Worm (Caenorhabditis elegans) whole organism, L2 larva: Measurements from ENCODE around the gene glct-6.

ENCODE experiments used
- C34F6.9 ChIP-seq: fragments of 150-350 bp; optimal IDR thresholded peaks from 2 replicates; lab custom pipeline; 2014; ENCODE audit warnings: missing biosample characterization, missing genetic modification characterization
- F13H6.1 ChIP-seq: sonication (generic microtip); optimal IDR thresholded peaks from 2 replicates; lab custom pipeline; 2016; ENCODE audit warnings: missing genetic modification characterization, missing compliant biosample characterization
- Y55F3AM.14 ChIP-seq: fragments of 200-800 bp; sonication (Bioruptor generic); optimal IDR thresholded peaks from 2 replicates; lab custom pipeline; 2018; ENCODE audit warnings: mild to moderate bottlenecking, missing genetic modification characterization, missing compliant biosample characterization
- ZK546.5 ChIP-seq: sonication (generic microtip); optimal IDR thresholded peaks from 2 replicates; lab custom pipeline; 2017; ENCODE audit warnings: missing biosample characterization, missing genetic modification characterization
- ama-1 ChIP-seq: fragments of 150-350 bp; optimal IDR thresholded peaks from 2 replicates; lab custom pipeline; 2018; ENCODE audit warnings: inconsistent platforms
- ceh-82 ChIP-seq: fragments of 150-350 bp; optimal IDR thresholded peaks from 2 replicates; lab custom pipeline; 2014; ENCODE audit warnings: missing biosample characterization, missing genetic modification characterization
- crh-2 ChIP-seq: sonication (generic microtip); optimal IDR thresholded peaks from 2 replicates; lab custom pipeline; 2017; ENCODE audit warnings: missing biosample characterization, missing genetic modification characterization
- dmd-4 ChIP-seq: sonication (generic microtip); optimal IDR thresholded peaks from 2 replicates; lab custom pipeline; 2017; ENCODE audit warnings: missing biosample characterization, missing genetic modification characterization
- elt-3 ChIP-seq: sonication (generic microtip); optimal IDR thresholded peaks from 2 replicates; lab custom pipeline; 2017; ENCODE audit warnings: missing biosample characterization, missing genetic modification characterization
- gmeb-1 ChIP-seq: fragments of 150-350 bp; optimal IDR thresholded peaks from 2 replicates; lab custom pipeline; 2014; ENCODE audit warnings: missing biosample characterization, missing genetic modification characterization
- lin-39 ChIP-seq: fragments of 150-350 bp; optimal IDR thresholded peaks from 2 replicates; lab custom pipeline; 2014; ENCODE audit warnings: missing biosample characterization, missing genetic modification reagents, missing genetic modification characterization
- mab-5 ChIP-seq: fragments of 150-350 bp; optimal IDR thresholded peaks from 2 replicates; lab custom pipeline; 2014; ENCODE audit warnings: missing biosample characterization, missing genetic modification characterization
- mdl-1 ChIP-seq, 2 experiments: fragments of 150-350 bp in 1 of 2; sonication (generic microtip) in 1 of 2; optimal IDR thresholded peaks; 2 replicates each; lab custom pipeline; 2017; ENCODE audit warnings: missing biosample characterization in 2 of 2, missing genetic modification characterization in 2 of 2
- nhr-10 ChIP-seq: sonication (generic microtip); optimal IDR thresholded peaks from 2 replicates; lab custom pipeline; 2017; ENCODE audit warnings: missing biosample characterization, missing genetic modification characterization
- nhr-11 ChIP-seq: fragments of 150-350 bp; optimal IDR thresholded peaks from 2 replicates; lab custom pipeline; 2014; ENCODE audit warnings: missing biosample characterization, missing genetic modification characterization
- nhr-12 ChIP-seq: fragments of 150-350 bp; optimal IDR thresholded peaks from 2 replicates; lab custom pipeline; 2014; ENCODE audit warnings: missing biosample characterization, missing genetic modification characterization
- nhr-129 ChIP-seq: fragments of 150-350 bp; optimal IDR thresholded peaks from 2 replicates; lab custom pipeline; 2014; ENCODE audit warnings: missing biosample characterization, missing genetic modification characterization
- nhr-23 ChIP-seq: fragments of 150-350 bp; optimal IDR thresholded peaks from 2 replicates; lab custom pipeline; 2014; ENCODE audit warnings: missing biosample characterization, missing genetic modification reagents, missing genetic modification characterization
- nhr-237 ChIP-seq: fragments of 150-350 bp; optimal IDR thresholded peaks from 2 replicates; lab custom pipeline; 2014; ENCODE audit warnings: missing biosample characterization, missing genetic modification characterization
- nhr-25 ChIP-seq: fragments of 150-350 bp; sonication (generic microtip); optimal IDR thresholded peaks from 3 replicates; lab custom pipeline; 2014; ENCODE audit warnings: missing biosample characterization, missing genetic modification characterization
- nhr-6 ChIP-seq: fragments of 150-350 bp; optimal IDR thresholded peaks from 2 replicates; lab custom pipeline; 2014; ENCODE audit warnings: missing biosample characterization, missing genetic modification characterization
- peb-1 ChIP-seq: fragments of 150-350 bp; optimal IDR thresholded peaks from 2 replicates; lab custom pipeline; 2014; ENCODE audit warnings: missing biosample characterization, missing genetic modification characterization
- skn-1 ChIP-seq: sonication (generic microtip); optimal IDR thresholded peaks from 2 replicates; lab custom pipeline; 2017; ENCODE audit warnings: missing biosample characterization, missing genetic modification characterization
- sma-3 ChIP-seq: sonication (generic microtip); optimal IDR thresholded peaks from 2 replicates; lab custom pipeline; 2016; ENCODE audit warnings: missing genetic modification reagents, missing genetic modification characterization, missing compliant biosample characterization
- sma-9 ChIP-seq, 2 experiments: fragments of 150-350 bp in 1 of 2; sonication (generic microtip) in 1 of 2; optimal IDR thresholded peaks; 2 replicates each; lab custom pipeline; 2014 to 2016; ENCODE audit warnings: missing genetic modification characterization in 2 of 2, mild to moderate bottlenecking in 1 of 2, missing biosample characterization in 1 of 2, missing compliant biosample characterization in 1 of 2, missing genetic modification reagents in 1 of 2, moderate library complexity in 1 of 2
- snpc-4 ChIP-seq: fragments of 150-350 bp; optimal IDR thresholded peaks from 2 replicates; lab custom pipeline; 2014; ENCODE audit warnings: missing biosample characterization, missing genetic modification characterization
- unc-39 ChIP-seq: fragments of 150-350 bp; optimal IDR thresholded peaks from 2 replicates; lab custom pipeline; 2014; ENCODE audit warnings: missing biosample characterization, missing genetic modification characterization
- unc-55 ChIP-seq: fragments of 150-350 bp; sonication (generic microtip); optimal IDR thresholded peaks from 3 replicates; lab custom pipeline; 2014; ENCODE audit warnings: missing biosample characterization, missing genetic modification reagents, missing genetic modification characterization
- unc-62 ChIP-seq: fragments of 150-350 bp; optimal IDR thresholded peaks from 2 replicates; lab custom pipeline; 2014; ENCODE audit warnings: missing biosample characterization, missing genetic modification reagents, missing genetic modification characterization
- zag-1 ChIP-seq: fragments of 150-350 bp; optimal IDR thresholded peaks from 2 replicates; lab custom pipeline; 2014; ENCODE audit warnings: missing biosample characterization, missing genetic modification characterization
- ztf-1 ChIP-seq: fragments of 200-800 bp; sonication (Bioruptor generic); conservative IDR thresholded peaks from 2 replicates; pipeline ENCODE4 v1.3.6; 2022; ENCODE audit warnings: missing genetic modification characterization, missing compliant biosample characterization
- ztf-11 ChIP-seq: sonication (generic microtip); optimal IDR thresholded peaks from 2 replicates; lab custom pipeline; 2017; ENCODE audit warnings: missing biosample characterization, missing genetic modification characterization
- ztf-4 ChIP-seq: fragments of 150-350 bp; optimal IDR thresholded peaks from 2 replicates; lab custom pipeline; 2014; ENCODE audit warnings: missing biosample characterization, missing genetic modification characterization

glct-6 gene

DNA sequence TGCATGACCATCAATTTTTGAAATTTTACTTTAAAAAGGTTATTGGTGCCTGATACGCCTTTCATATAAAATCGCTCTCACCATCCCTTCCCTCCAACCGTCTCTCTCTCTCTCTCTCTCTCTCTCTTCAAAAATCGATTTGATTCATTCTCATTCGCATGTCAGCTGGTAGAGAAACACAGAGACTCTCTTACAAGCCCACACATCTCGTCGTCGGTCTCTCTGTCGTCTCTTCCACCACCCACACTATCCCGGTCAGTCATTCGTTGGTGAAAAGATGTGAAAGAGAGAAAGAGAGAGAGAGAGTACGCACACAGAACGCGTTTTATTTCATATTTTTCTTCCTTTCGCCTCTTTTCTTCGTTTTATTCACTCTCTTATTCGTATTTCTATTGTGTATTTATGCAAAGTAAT is 41.6 kb upstream of the glct-6 start (continued):
- peak; percentile 87 for TF ChIP-seq crh-2 (tag; lab: Kevin White, UChicago)
- no peak for TF ChIP-seq ceh-82 (tag; lab: Kevin White, UChicago)
- peak; percentile 1 for TF ChIP-seq zag-1 (tag; lab: Kevin White, UChicago)
- TF ChIP-seq ama-1 (lab: Kevin White, UChicago): peak; percentile 48
- peak in 1 of 2 experiments; percentile 61 for TF ChIP-seq mdl-1 (tag; optimal IDR thresholded peaks at IDR 0.05; lab: Kevin White, UChicago)

DNA sequence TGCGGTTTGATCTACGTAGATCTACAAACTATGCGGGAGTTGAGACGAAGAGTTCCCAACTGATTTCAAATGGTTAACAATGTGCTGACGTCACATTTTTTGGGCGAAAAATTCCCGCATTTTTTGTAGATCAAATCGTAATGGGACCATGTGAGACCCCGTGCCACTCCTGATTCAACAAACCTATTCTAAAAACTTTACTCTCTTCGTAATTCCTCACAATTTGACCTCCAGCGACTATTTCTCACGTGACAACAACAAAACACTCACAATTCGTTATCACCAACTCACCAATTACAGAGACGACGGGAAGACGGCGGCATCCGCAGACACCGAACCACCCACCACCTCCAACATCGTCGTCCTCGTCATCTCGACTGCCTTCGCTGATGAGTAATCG is 40.3 kb upstream of the glct-6 start, which contains the start of gene siah-1:
TSS of gene siah-1 (plus strand) at position 301 of the 400 bp plus-strand sequence.
- TF ChIP-seq mdl-1 (tag; optimal IDR thresholded peaks at IDR 0.05; lab: Kevin White, UChicago) (no peak), ztf-4 (tag; lab: Kevin White, UChicago) (no peak), nhr-237 (tag; lab: Kevin White, UChicago) (no peak), nhr-6 (no peak), nhr-10 (tag; lab: Kevin White, UChicago) (no peak), snpc-4 (tag; lab: Kevin White, UChicago) (no peak), Y55F3AM.14 (GFP tag; lab: Kevin White, UChicago) (no peak), sma-3 (no peak), crh-2 (tag; lab: Kevin White, UChicago) (no peak), ztf-1 (no peak), unc-55 (GFP tag; lab: Kevin White, UChicago) (no peak), ama-1 (lab: Kevin White, UChicago) (no peak), ZK546.5 (tag; lab: Kevin White, UChicago) (no peak), nhr-129 (no peak), dmd-4 (tag; lab: Kevin White, UChicago) (no peak), C34F6.9 (no peak)

DNA sequence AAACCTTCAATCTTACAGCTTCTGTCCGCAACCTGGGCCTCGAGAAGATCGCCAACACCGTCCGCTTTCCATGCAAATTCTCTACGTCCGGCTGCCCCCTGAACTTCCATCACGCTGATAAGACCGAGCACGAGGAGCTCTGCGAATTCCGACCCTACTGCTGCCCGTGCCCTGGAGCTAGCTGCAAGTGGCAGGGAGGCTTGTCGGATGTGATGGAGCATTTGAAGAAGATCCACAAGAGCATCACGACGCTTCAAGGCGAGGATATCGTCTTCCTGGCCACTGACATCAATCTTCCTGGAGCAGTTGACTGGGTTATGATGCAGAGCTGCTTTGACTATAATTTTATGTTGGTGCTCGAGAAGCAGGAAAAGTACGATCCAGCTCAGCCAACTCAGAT is 38.2 kb upstream of the glct-6 start:
- TF ChIP-seq sma-9 (GFP tag; optimal IDR thresholded peaks at IDR 0.05; lab: Kevin White, UChicago) (no peak), sma-9 (tag; optimal IDR thresholded peaks at IDR 0.05; lab: Kevin White, UChicago) (no peak), ceh-82 (tag; lab: Kevin White, UChicago) (no peak), nhr-23 (no peak), ztf-11 (tag; lab: Kevin White, UChicago) (no peak), unc-55 (GFP tag; lab: Kevin White, UChicago) (no peak), skn-1 (tag; lab: Kevin White, UChicago) (no peak), snpc-4 (tag; lab: Kevin White, UChicago) (no peak), nhr-25 (tag; lab: Kevin White, UChicago) (no peak), elt-3 (no peak), Y55F3AM.14 (GFP tag; lab: Kevin White, UChicago) (no peak), unc-62 (GFP tag; lab: Kevin White, UChicago) (no peak), nhr-237 (tag; lab: Kevin White, UChicago) (no peak), gmeb-1 (tag; lab: Kevin White, UChicago) (no peak), nhr-11 (tag; lab: Kevin White, UChicago) (no peak), lin-39 (tag; lab: Kevin White, UChicago) (no peak), F13H6.1 (tag; lab: Kevin White, UChicago) (no peak)

DNA sequence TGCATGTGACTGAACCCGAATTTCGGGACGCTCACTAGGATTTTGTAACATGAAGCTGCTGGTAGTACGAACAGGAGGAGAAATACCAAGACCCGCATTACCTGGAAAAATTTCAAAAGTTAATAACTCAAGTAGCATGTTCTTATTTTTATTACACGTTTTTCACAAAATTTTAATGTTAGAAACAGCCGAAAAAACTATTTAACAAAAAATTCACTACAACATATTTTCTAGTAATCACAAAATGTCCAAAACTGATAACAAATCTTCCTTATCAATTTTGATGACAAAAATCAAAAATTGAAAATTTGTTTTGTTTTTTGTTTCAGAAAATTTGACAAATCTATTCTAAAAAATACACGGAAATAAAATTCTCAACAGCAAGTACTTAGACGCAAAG is 33.0 kb upstream of the glct-6 start, which contains the start of gene ugt-45:
TSS of gene ugt-45 (minus strand) at position 101 of the 400 bp plus-strand sequence.
- no peak for TF ChIP-seq mdl-1 (tag; optimal IDR thresholded peaks at IDR 0.05; lab: Kevin White, UChicago)
- no peak for TF ChIP-seq nhr-10 (tag; lab: Kevin White, UChicago)
- TF ChIP-seq peb-1: no peak
- TF ChIP-seq sma-3: no peak
- TF ChIP-seq nhr-12 (tag; lab: Kevin White, UChicago): no peak
- no peak for TF ChIP-seq nhr-6
- TF ChIP-seq crh-2 (tag; lab: Kevin White, UChicago): no peak
- no peak for TF ChIP-seq F13H6.1 (tag; lab: Kevin White, UChicago)
- no peak for TF ChIP-seq nhr-23

DNA sequence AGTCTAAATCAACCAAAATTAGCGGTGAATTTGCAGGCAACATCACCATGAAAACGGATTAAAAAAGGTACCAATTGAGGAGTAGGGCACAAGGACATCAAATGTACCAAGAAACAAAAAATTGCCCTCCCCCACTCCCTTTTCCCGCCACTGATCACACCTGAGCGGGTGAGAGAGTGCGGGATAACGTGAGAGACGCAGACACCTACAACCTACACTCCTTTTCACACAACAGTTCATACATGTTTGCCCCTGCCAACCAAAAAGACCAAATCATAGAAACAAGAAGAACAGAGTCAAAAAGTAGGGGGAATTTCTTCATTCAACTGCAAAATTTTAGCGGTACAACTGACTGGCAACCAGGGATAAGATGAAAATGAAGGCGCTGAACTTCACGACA is 31.7 kb upstream of the glct-6 start:
- TF ChIP-seq nhr-129 (peak; percentile 17), unc-39 (no peak), ZK546.5 (tag; lab: Kevin White, UChicago) (no peak), nhr-23 (no peak), mab-5 (no peak)
